Fruit fly (Drosophila melanogaster) whole organism, embryonic: Measurements from ENCODE around the gene Ilp7.

Source experiments
- Ada2b ChIP-seq: fragments of 200-800 bp; sonication (Bioruptor generic); IDR thresholded peaks from 2 replicates; pipeline ENCODE4 v1.3.6; 2022; ENCODE audit warnings: missing biosample characterization, missing genetic modification characterization
- Atf-2 ChIP-seq: fragments of 200-800 bp; sonication (Bioruptor generic); optimal IDR thresholded peaks from 2 replicates; lab custom pipeline; 2016; ENCODE audit warnings: missing biosample characterization, missing genetic modification characterization
- CG10209 ChIP-seq: fragments of 200-800 bp; sonication (Bioruptor generic); optimal IDR thresholded peaks from 3 replicates; lab custom pipeline; 2017; ENCODE audit warnings: missing biosample characterization, mild to moderate bottlenecking, missing genetic modification characterization, missing genetic modification reagents
- CG10462 ChIP-seq: fragments of 200-800 bp; sonication (Bioruptor generic); optimal IDR thresholded peaks from 2 replicates; lab custom pipeline; 2016; ENCODE audit warnings: missing biosample characterization, missing genetic modification characterization
- CG11456 ChIP-seq: fragments of 200-800 bp; sonication (Bioruptor generic); IDR thresholded peaks from 3 replicates; pipeline ENCODE4 v1.3.6; 2022; ENCODE audit warnings: missing biosample characterization, missing genetic modification characterization
- CG11560 ChIP-seq: fragments of 200-800 bp; sonication (Bioruptor generic); IDR thresholded peaks from 3 replicates; pipeline ENCODE4 v1.3.6; 2022; ENCODE audit warnings: missing biosample characterization, missing genetic modification characterization
- CG12104 ChIP-seq: fragments of 200-800 bp; sonication (Bioruptor generic); optimal IDR thresholded peaks from 3 replicates; lab custom pipeline; 2016; ENCODE audit warnings: missing biosample characterization, missing genetic modification characterization
- CG1233 ChIP-seq: fragments of 200-800 bp; sonication (Bioruptor generic); optimal IDR thresholded peaks from 4 replicates; lab custom pipeline; 2018; ENCODE audit warnings: missing biosample characterization, mild to moderate bottlenecking, missing genetic modification characterization
- CG12391 ChIP-seq: fragments of 200-800 bp; sonication (Bioruptor generic); optimal IDR thresholded peaks from 3 replicates; lab custom pipeline; 2018; ENCODE audit warnings: missing biosample characterization, mild to moderate bottlenecking, missing genetic modification characterization, moderate library complexity
- CG16813 ChIP-seq: fragments of 200-800 bp; sonication (Bioruptor generic); IDR thresholded peaks from 3 replicates; pipeline ENCODE4 v1.3.6; 2022; ENCODE audit warnings: missing biosample characterization, missing genetic modification characterization; ENCODE audit not compliant: partially characterized antibody
- CG17612 ChIP-seq: fragments of 200-800 bp; sonication (Bioruptor generic); IDR thresholded peaks from 2 replicates; pipeline ENCODE4 v1.3.6; 2022; ENCODE audit warnings: missing biosample characterization, missing genetic modification characterization
- CG17912 ChIP-seq: fragments of 200-800 bp; sonication (Bioruptor generic); optimal IDR thresholded peaks from 2 replicates; lab custom pipeline; 2018; ENCODE audit warnings: missing biosample characterization, mild to moderate bottlenecking, missing genetic modification characterization
- CG2875 ChIP-seq: fragments of 200-800 bp; sonication (Bioruptor generic); optimal IDR thresholded peaks from 2 replicates; lab custom pipeline; 2017; ENCODE audit warnings: missing biosample characterization, mild to moderate bottlenecking, missing genetic modification characterization, missing genetic modification reagents
- CG2889 ChIP-seq: fragments of 200-800 bp; sonication (Bioruptor generic); IDR thresholded peaks from 3 replicates; pipeline ENCODE4 v1.3.6; 2022; ENCODE audit warnings: missing biosample characterization, missing genetic modification characterization
- CG34376 ChIP-seq: fragments of 200-800 bp; sonication (Bioruptor generic); optimal IDR thresholded peaks from 2 replicates; lab custom pipeline; 2018; ENCODE audit warnings: missing biosample characterization, mild to moderate bottlenecking, missing genetic modification characterization
- CG4854 ChIP-seq: fragments of 200-800 bp; sonication (Bioruptor generic); optimal IDR thresholded peaks from 2 replicates; lab custom pipeline; 2016; ENCODE audit warnings: missing biosample characterization, missing genetic modification characterization, inconsistent platforms
- CG6683 ChIP-seq: fragments of 200-800 bp; sonication (Bioruptor generic); optimal IDR thresholded peaks from 2 replicates; lab custom pipeline; 2017; ENCODE audit warnings: missing biosample characterization, mild to moderate bottlenecking, missing genetic modification characterization, missing genetic modification reagents
- CG6813 ChIP-seq: fragments of 200-800 bp; sonication (Bioruptor generic); optimal IDR thresholded peaks from 2 replicates; lab custom pipeline; 2017; ENCODE audit warnings: missing biosample characterization, missing genetic modification characterization, mild to moderate bottlenecking, moderate library complexity, missing genetic modification reagents
- CG7745 ChIP-seq: fragments of 200-800 bp; sonication (Bioruptor generic); optimal IDR thresholded peaks from 2 replicates; lab custom pipeline; 2018; ENCODE audit warnings: missing biosample characterization, mild to moderate bottlenecking, missing genetic modification characterization, moderate library complexity
- CG7987 ChIP-seq: fragments of 200-800 bp; sonication (Bioruptor generic); optimal IDR thresholded peaks from 2 replicates; lab custom pipeline; 2018; ENCODE audit warnings: missing biosample characterization, mild to moderate bottlenecking, missing genetic modification characterization, moderate library complexity
- CG8765 ChIP-seq: fragments of 200-800 bp; sonication (Bioruptor generic); IDR thresholded peaks from 2 replicates; pipeline ENCODE4 v1.3.6; 2022; ENCODE audit warnings: missing biosample characterization, missing genetic modification characterization
- CG9609 ChIP-seq: fragments of 200-800 bp; sonication (Bioruptor generic); optimal IDR thresholded peaks from 3 replicates; lab custom pipeline; 2016; ENCODE audit warnings: missing biosample characterization, missing genetic modification characterization
- D19B ChIP-seq: fragments of 200-800 bp; sonication (Bioruptor generic); optimal IDR thresholded peaks from 2 replicates; lab custom pipeline; 2017; ENCODE audit warnings: missing biosample characterization, mild to moderate bottlenecking, missing genetic modification characterization
- Dbx ChIP-seq: fragments of 200-800 bp; sonication (Bioruptor generic); IDR thresholded peaks from 3 replicates; pipeline ENCODE4 v1.3.6; 2022; ENCODE audit warnings: missing biosample characterization, missing genetic modification characterization
- Dll ChIP-seq: fragments of 200-800 bp; sonication (Bioruptor generic); IDR thresholded peaks from 4 replicates; pipeline ENCODE4 v1.3.6; 2022; ENCODE audit warnings: missing biosample characterization, missing genetic modification characterization; ENCODE audit not compliant: partially characterized antibody
- Drgx ChIP-seq: fragments of 200-800 bp; sonication (Bioruptor generic); IDR thresholded peaks from 2 replicates; pipeline ENCODE4 v1.3.6; 2022; ENCODE audit warnings: missing biosample characterization, missing genetic modification characterization
- H15 ChIP-seq: fragments of 200-800 bp; sonication (Bioruptor generic); IDR thresholded peaks from 3 replicates; pipeline ENCODE4 v1.3.6; 2022; ENCODE audit warnings: missing biosample characterization, missing genetic modification characterization
- Lpt ChIP-seq: fragments of >200 bp; optimal IDR thresholded peaks from 2 replicates; lab custom pipeline; 2018; ENCODE audit warnings: missing biosample characterization, missing genetic modification characterization
- Meics ChIP-seq: fragments of 200-800 bp; sonication (Bioruptor generic); optimal IDR thresholded peaks from 2 replicates; lab custom pipeline; 2017; ENCODE audit warnings: missing biosample characterization, mild to moderate bottlenecking, missing genetic modification characterization
- Nf-YA ChIP-seq: fragments of 200-800 bp; sonication (Bioruptor generic); IDR thresholded peaks from 2 replicates; pipeline ENCODE4 v1.3.6; 2022; ENCODE audit warnings: missing biosample characterization, missing genetic modification characterization
- Pdp1 ChIP-seq, 2 experiments: fragments of 200-800 bp; sonication (Bioruptor generic); optimal IDR thresholded peaks; 3 replicates each; lab custom pipeline; 2016; ENCODE audit warnings: missing biosample characterization in 2 of 2, missing genetic modification characterization in 2 of 2, mild to moderate bottlenecking in 1 of 2, moderate library complexity in 1 of 2
- Sin3A ChIP-seq: fragments of >200 bp; optimal IDR thresholded peaks from 2 replicates; lab custom pipeline; 2018
- Sry-β ChIP-seq: fragments of 200-800 bp; sonication (Bioruptor generic); optimal IDR thresholded peaks from 2 replicates; lab custom pipeline; 2018; ENCODE audit warnings: missing biosample characterization, mild to moderate bottlenecking, missing genetic modification characterization, moderate library complexity
- Trl ChIP-seq, 3 experiments: fragments of >200 bp in 2 of 3; fragments of 200-800 bp in 1 of 3; sonication (Bioruptor generic) in 1 of 3; optimal IDR thresholded peaks; 2 replicates in 1 of 3; 3 replicates in 2 of 3; lab custom pipeline; 2016 to 2017; ENCODE audit warnings: missing biosample characterization in 1 of 3, missing genetic modification characterization in 1 of 3
- Xrp1 ChIP-seq: fragments of 200-800 bp; sonication (Bioruptor generic); IDR thresholded peaks from 2 replicates; pipeline ENCODE4 v1.3.6; 2022; ENCODE audit warnings: missing biosample characterization, missing genetic modification characterization
- cad ChIP-seq: fragments of >200 bp; optimal IDR thresholded peaks from 2 replicates; lab custom pipeline; 2017; ENCODE audit warnings: missing biosample characterization, missing genetic modification characterization
- cwo ChIP-seq: fragments of 200-800 bp; sonication (Bioruptor generic); optimal IDR thresholded peaks from 3 replicates; lab custom pipeline; 2017; ENCODE audit warnings: missing biosample characterization, missing genetic modification characterization, mild to moderate bottlenecking, moderate library complexity, missing genetic modification reagents
- fd64A ChIP-seq: fragments of 200-800 bp; sonication (Bioruptor generic); optimal IDR thresholded peaks from 3 replicates; lab custom pipeline; 2018; ENCODE audit warnings: missing biosample characterization, mild to moderate bottlenecking, missing genetic modification characterization
- hbn ChIP-seq: fragments of 200-800 bp; sonication (Bioruptor generic); IDR thresholded peaks from 2 replicates; pipeline ENCODE4 v1.3.6; 2022; ENCODE audit warnings: missing biosample characterization, missing genetic modification characterization; ENCODE audit not compliant: partially characterized antibody
- knrl ChIP-seq: fragments of 200-800 bp; sonication (Bioruptor generic); IDR thresholded peaks from 3 replicates; pipeline ENCODE4 v1.3.6; 2022; ENCODE audit warnings: missing biosample characterization, missing genetic modification characterization; ENCODE audit not compliant: partially characterized antibody
- luna ChIP-seq: fragments of 200-800 bp; sonication (Bioruptor generic); optimal IDR thresholded peaks from 2 replicates; lab custom pipeline; 2016; ENCODE audit warnings: missing biosample characterization, missing genetic modification characterization
- mld ChIP-seq: fragments of 200-800 bp; sonication (Bioruptor generic); IDR thresholded peaks from 3 replicates; pipeline ENCODE4 v1.3.6; 2022; ENCODE audit warnings: missing biosample characterization, missing genetic modification characterization; ENCODE audit not compliant: partially characterized antibody
- prd ChIP-seq, 3 experiments: fragments of >200 bp in 2 of 3; fragments of 200-800 bp in 1 of 3; sonication (Bioruptor generic) in 1 of 3; optimal IDR thresholded peaks in 2 of 3; IDR thresholded peaks in 1 of 3; 2 replicates in 2 of 3; 3 replicates in 1 of 3; pipeline versions ENCODE4 v1.3.6 to Lab custom; 2017 to 2022; ENCODE audit warnings: missing biosample characterization in 1 of 3, missing genetic modification characterization in 1 of 3
- pros ChIP-seq: fragments of 200-800 bp; sonication (Bioruptor generic); optimal IDR thresholded peaks from 3 replicates; lab custom pipeline; 2019; ENCODE audit warnings: missing biosample characterization, mild to moderate bottlenecking, missing genetic modification characterization, moderate library complexity
- ro ChIP-seq: fragments of 200-800 bp; sonication (Bioruptor generic); IDR thresholded peaks from 2 replicates; pipeline ENCODE4 v1.3.6; 2022; ENCODE audit warnings: missing biosample characterization, missing genetic modification characterization
- row ChIP-seq: fragments of 200-800 bp; sonication (Bioruptor generic); IDR thresholded peaks from 3 replicates; pipeline ENCODE4 v1.3.6; 2022; ENCODE audit warnings: missing biosample characterization, missing genetic modification characterization
- seq ChIP-seq: fragments of 200-800 bp; sonication (Bioruptor generic); IDR thresholded peaks from 2 replicates; pipeline ENCODE4 v1.3.6; 2022; ENCODE audit warnings: missing biosample characterization, missing genetic modification characterization
- tap ChIP-seq: fragments of 200-800 bp; optimal IDR thresholded peaks from 3 replicates; lab custom pipeline; 2019; ENCODE audit warnings: missing biosample characterization, mild to moderate bottlenecking, missing genetic modification characterization, moderate library complexity
- vfl ChIP-seq: fragments of 200-800 bp; sonication (Bioruptor generic); optimal IDR thresholded peaks from 2 replicates; lab custom pipeline; 2016; ENCODE audit warnings: missing biosample characterization, missing genetic modification characterization

The Ilp7 gene

DNA sequence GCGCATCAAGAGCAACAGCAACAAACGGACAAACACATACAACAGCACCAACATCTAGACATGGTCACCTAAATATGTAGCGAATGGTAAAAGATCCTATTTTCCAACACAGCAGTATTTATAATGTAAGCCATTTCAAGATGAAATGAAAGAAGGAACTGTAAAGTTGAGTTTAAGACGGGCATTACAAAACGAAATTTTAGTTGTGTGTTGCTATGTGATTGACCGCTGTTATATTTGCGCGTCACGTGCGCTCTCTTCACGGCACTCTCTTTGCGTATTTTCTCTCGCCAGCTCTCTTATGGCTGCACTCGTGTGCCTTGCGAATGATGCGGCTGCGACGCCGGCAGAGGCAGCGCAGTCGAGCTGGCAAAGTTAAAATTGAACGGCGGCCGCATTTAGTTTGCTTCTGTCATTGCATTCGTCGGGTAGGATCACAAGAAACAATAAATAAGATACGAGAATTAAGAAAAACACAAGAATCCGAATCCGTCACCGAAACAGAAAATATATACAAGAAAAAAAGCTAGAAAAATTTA lies 20.5 kb downstream of the Ilp7 start (continued):
- TF ChIP-seq Drgx (GFP tag; lab: Robert Waterston, UW) (peak; percentile 84), cad (GFP tag; lab: Kevin White, UChicago) (no peak), row (GFP tag; lab: Robert Waterston, UW) (peak; percentile 81), CG11560 (no peak), Atf-2 (peak; percentile 42), CG6683 (GFP tag; lab: Kevin White, UChicago) (no peak), CG7987 (GFP tag; lab: Kevin White, UChicago) (peak; percentile 28), H15 (0 out of 3 replicates have a peak, but pooled peaks have one; percentile 48), prd (optimal IDR thresholded peaks at IDR 0.05; lab: Kevin White, UChicago) (no peak), prd (GFP tag; IDR thresholded peaks at IDR 0.05; lab: Robert Waterston, UW) (peak; percentile 80), Dll (GFP tag; lab: Robert Waterston, UW) (no peak), cwo (GFP tag; lab: Kevin White, UChicago) (peak; percentile 80), CG16813 (GFP tag; lab: Robert Waterston, UW) (no peak), CG11456 (no peak), Trl (optimal IDR thresholded peaks at IDR 0.05; lab: Kevin White, UChicago) (peak; percentile 85 to 92), Trl (GFP tag; optimal IDR thresholded peaks at IDR 0.05; lab: Kevin White, UChicago) (peak; percentile 62), CG17612 (no peak), CG7745 (no peak), Meics (GFP tag; lab: Kevin White, UChicago) (peak; percentile 57), CG34376 (GFP tag; lab: Kevin White, UChicago) (no peak), Pdp1 (GFP tag; optimal IDR thresholded peaks at IDR 0.05; lab: Kevin White, UChicago) (peak; percentile 44 to 56), seq (peak; percentile 53), knrl (GFP tag; lab: Robert Waterston, UW) (no peak), CG17912 (no peak), CG12104 (GFP tag; lab: Kevin White, UChicago) (no peak), CG2889 (0 out of 3 replicates have a peak, but pooled peaks have one; percentile 16), hbn (GFP tag; lab: Robert Waterston, UW) (no peak), CG10462 (GFP tag; lab: Kevin White, UChicago) (peak; percentile 35), D19B (GFP tag; lab: Kevin White, UChicago) (peak; percentile 0), mld (GFP tag; lab: Robert Waterston, UW) (no peak), Nf-YA (GFP tag; lab: Robert Waterston, UW) (0 out of 2 replicates have a peak, but pooled peaks have one; percentile 42), CG2875 (GFP tag; lab: Kevin White, UChicago) (peak; percentile 60), pros (GFP tag; lab: Kevin White, UChicago) (peak; percentile 32), CG8765 (GFP tag; lab: Robert Waterston, UW) (no peak), Sin3A (no peak), vfl (GFP tag; lab: Kevin White, UChicago) (no peak), CG4854 (GFP tag; lab: Kevin White, UChicago) (peak; percentile 23), CG12391 (peak; percentile 69), Ada2b (GFP tag; lab: Robert Waterston, UW) (peak; percentile 50), CG9609 (GFP tag; lab: Kevin White, UChicago) (peak; percentile 55), CG10209 (peak; percentile 62), Xrp1 (GFP tag; lab: Robert Waterston, UW) (peak; percentile 85), fd64A (GFP tag; lab: Kevin White, UChicago) (no peak), ro (no peak), Lpt (GFP tag; lab: Kevin White, UChicago) (no peak), CG6813 (GFP tag; lab: Kevin White, UChicago) (peak; percentile 66), tap (peak; percentile 14), CG1233 (GFP tag; lab: Kevin White, UChicago) (peak; percentile 20), luna (GFP tag; lab: Kevin White, UChicago) (no peak), Sry-β (no peak), Dbx (GFP tag; lab: Robert Waterston, UW) (no peak)
